Fruit fly (Drosophila melanogaster) whole organism: Measurements from ENCODE around the gene Trx2.

Experiments used
- CG8478 ChIP-seq: fragments of >200 bp; optimal IDR thresholded peaks from 2 replicates; lab custom pipeline; 2018; ENCODE audit warnings: inconsistent platforms
- Dll ChIP-seq: fragments of >200 bp; optimal IDR thresholded peaks from 2 replicates; lab custom pipeline; 2017
- EcR ChIP-seq, 2 experiments: fragments of >200 bp; optimal IDR thresholded peaks; 2 replicates each; lab custom pipeline; 2017; ENCODE audit warnings: missing biosample characterization in 2 of 2, missing genetic modification characterization in 2 of 2, missing genetic modification reagents in 2 of 2
- pan ChIP-seq: fragments of >200 bp; optimal IDR thresholded peaks from 2 replicates; lab custom pipeline; 2017
- psq ChIP-seq: fragments of >200 bp; optimal IDR thresholded peaks from 2 replicates; lab custom pipeline; 2017
- usp ChIP-seq: fragments of >200 bp; optimal IDR thresholded peaks from 2 replicates; lab custom pipeline; 2017; ENCODE audit warnings: missing biosample characterization, missing genetic modification characterization, mixed read lengths

Trx2 gene

dm6 chr2L:9609337-9609856 lies 3.6 kb upstream of the Trx2 start:
- TF ChIP-seq pan (lab: Kevin White, UChicago) (no peak), psq (lab: Kevin White, UChicago) (no peak), Dll (no peak)

DNA sequence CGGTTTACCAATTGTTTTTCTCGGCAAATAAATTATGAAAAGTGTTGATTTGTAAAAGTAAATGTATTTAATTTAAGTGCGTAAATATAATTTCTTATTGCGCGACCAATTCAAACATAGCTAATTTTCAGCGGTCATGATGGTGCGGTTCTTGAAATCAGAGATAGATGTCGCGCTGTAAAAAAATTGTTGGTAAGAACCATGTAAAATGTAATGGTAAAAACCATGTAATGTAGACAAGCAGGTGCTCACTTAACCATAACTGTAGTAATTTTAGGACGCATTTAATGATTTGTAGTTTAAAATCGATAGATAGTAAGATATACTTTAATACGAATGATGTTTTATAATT lies 336 bp upstream of the Trx2 start:
- TF ChIP-seq Dll: no peak
- no peak for TF ChIP-seq EcR (GFP tag; optimal IDR thresholded peaks at IDR 0.05; lab: Kevin White, UChicago)
- TF ChIP-seq psq (lab: Kevin White, UChicago): no peak
- TF ChIP-seq usp (GFP tag; lab: Kevin White, UChicago): no peak
- no peak for TF ChIP-seq pan (lab: Kevin White, UChicago)
- no peak for TF ChIP-seq CG8478 (lab: Kevin White, UChicago)

DNA sequence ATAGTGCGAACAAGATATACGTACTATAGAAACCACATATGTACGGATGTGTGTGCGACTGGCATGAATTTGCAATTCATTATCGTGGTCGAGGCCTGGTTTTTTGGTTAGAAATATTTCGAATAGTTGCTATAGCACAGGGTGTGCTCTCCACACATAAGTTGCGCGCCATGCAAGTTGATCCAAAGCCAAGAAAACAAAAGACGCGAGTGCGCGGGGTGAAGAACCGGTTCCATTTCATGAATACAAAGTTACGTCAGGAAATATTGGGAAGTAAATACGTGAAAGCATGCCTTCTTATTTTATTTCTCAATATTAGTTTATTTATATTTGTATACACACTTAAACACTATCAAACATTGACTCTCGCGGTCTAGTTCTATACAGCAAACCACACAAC lies 956 bp downstream of the Trx2 start:
- no peak for TF ChIP-seq Dll
- no peak for TF ChIP-seq psq (lab: Kevin White, UChicago)
- TF ChIP-seq CG8478 (lab: Kevin White, UChicago): no peak

- TF ChIP-seq Dll (no peak), CG8478 (lab: Kevin White, UChicago) (no peak), EcR (GFP tag; optimal IDR thresholded peaks at IDR 0.05; lab: Kevin White, UChicago) (no peak), pan (lab: Kevin White, UChicago) (no peak), psq (lab: Kevin White, UChicago) (no peak), usp (GFP tag; lab: Kevin White, UChicago) (no peak)
These were observed 1.8 kb downstream of the Trx2 start for dm6 chr2L:9614674-9615258.

DNA sequence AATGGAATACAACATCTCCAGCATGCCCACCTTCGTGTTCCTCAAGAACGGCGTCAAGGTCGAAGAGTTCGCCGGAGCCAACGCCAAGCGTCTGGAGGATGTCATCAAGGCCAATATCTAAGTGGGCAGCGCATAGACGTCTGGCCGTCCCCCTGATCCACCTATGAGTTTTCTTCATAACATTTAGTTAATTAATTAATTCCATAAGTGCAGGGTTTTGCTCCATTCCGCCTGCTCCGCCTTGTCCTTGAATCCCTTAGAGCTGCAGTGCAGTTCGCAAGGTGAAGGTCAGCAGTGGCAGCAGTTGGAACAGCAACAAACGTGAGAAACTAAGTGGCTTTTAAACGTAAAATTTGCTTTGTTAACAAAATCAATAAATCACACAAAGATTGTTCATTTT lies 2.6 kb downstream of the Trx2 start:
- TF ChIP-seq psq (lab: Kevin White, UChicago): no peak
- no peak for TF ChIP-seq EcR (GFP tag; optimal IDR thresholded peaks at IDR 0.05; lab: Kevin White, UChicago)
- no peak for TF ChIP-seq CG8478 (lab: Kevin White, UChicago)
- TF ChIP-seq Dll: no peak
- TF ChIP-seq usp (GFP tag; lab: Kevin White, UChicago): no peak
- no peak for TF ChIP-seq pan (lab: Kevin White, UChicago)

DNA sequence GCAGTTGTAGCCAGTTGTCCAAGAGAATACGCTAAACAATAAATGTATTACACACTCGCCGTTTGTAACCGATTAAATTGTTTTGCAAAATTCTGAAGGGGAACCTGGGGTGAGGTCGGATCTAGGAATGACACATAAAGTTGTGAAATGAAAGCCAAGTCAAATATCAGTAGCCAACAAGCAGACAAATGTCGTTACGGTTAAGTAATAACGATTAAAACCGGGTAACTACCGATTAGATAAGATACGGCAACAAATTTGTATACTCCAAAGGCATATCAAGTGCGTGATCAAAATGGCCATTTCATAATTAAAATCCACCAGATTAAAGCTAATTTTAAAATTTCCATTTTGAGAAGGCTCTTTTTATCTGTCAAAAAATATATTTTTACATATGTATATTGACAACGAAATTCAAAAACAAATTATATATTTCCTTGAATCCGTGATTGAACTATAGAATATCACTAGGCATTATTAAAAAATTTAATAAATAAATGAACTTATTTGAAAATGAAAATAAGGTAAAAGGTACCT lies 3.1 kb downstream of the Trx2 start, which contains the start of gene GlcAT-S:
Gene GlcAT-S, plus strand, starts transcription at position 487 of the 537 bp plus-strand sequence.
- no peak for TF ChIP-seq CG8478 (lab: Kevin White, UChicago)
- no peak for TF ChIP-seq psq (lab: Kevin White, UChicago)
- TF ChIP-seq pan (lab: Kevin White, UChicago): no peak
- no peak for TF ChIP-seq EcR (GFP tag; optimal IDR thresholded peaks at IDR 0.05; lab: Kevin White, UChicago)
- no peak for TF ChIP-seq Dll
- no peak for TF ChIP-seq usp (GFP tag; lab: Kevin White, UChicago)

DNA sequence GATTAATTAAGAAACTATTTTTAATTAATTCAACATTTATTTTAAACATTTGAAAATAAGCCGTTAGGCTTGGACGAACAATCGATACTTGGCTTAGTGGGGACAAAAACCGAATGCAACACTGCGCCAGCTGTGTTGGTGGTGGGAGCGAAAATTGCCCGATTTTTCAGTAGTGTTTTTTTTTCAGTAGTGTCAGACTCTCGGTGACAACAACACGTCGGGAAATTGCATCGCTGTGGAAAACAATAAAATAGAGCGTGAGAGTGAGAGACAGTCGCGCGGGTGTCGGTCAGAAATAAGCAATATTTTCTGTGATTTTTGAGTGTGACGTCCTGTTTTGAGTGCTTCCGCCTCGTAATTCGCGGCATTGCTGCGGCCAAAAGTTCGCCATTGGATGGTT lies 3.7 kb downstream of the Trx2 start:
- no peak for TF ChIP-seq pan (lab: Kevin White, UChicago)
- no peak for TF ChIP-seq EcR (GFP tag; optimal IDR thresholded peaks at IDR 0.05; lab: Kevin White, UChicago)
- TF ChIP-seq CG8478 (lab: Kevin White, UChicago): no peak
- no peak for TF ChIP-seq psq (lab: Kevin White, UChicago)
- TF ChIP-seq Dll: no peak
- TF ChIP-seq usp (GFP tag; lab: Kevin White, UChicago): no peak

DNA sequence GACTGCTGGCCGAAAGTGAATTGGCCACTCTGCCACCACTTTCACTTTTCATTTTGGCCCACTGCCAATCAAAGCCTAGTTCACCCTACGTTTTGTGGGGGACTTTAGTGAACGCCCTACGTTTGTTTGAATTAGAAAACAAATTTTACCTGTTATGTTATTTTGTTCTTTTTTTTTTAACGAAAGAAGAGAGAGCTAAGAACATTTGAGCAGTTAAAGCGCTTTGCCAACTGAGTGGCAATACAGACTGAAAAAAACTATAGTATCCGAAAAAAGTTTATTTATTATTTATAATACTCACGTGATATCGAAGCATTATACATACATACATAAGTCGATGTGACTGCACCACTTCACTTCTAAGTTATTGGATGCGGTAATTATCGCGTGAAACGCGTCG lies 4.9 kb downstream of the Trx2 start:
- TF ChIP-seq pan (lab: Kevin White, UChicago) (no peak), psq (lab: Kevin White, UChicago) (no peak), usp (GFP tag; lab: Kevin White, UChicago) (no peak), CG8478 (lab: Kevin White, UChicago) (no peak), EcR (GFP tag; optimal IDR thresholded peaks at IDR 0.05; lab: Kevin White, UChicago) (no peak), Dll (no peak)

dm6 chr2L:9618871-9619270 lies 5.9 kb downstream of the Trx2 start:
- TF ChIP-seq usp (GFP tag; lab: Kevin White, UChicago): no peak
- TF ChIP-seq EcR (GFP tag; optimal IDR thresholded peaks at IDR 0.05; lab: Kevin White, UChicago): no peak
- TF ChIP-seq Dll: no peak
- TF ChIP-seq psq (lab: Kevin White, UChicago): no peak
- TF ChIP-seq CG8478 (lab: Kevin White, UChicago): no peak
- TF ChIP-seq pan (lab: Kevin White, UChicago): no peak

dm6 chr2L:9619925-9620324 lies 7.0 kb downstream of the Trx2 start:
- TF ChIP-seq usp (GFP tag; lab: Kevin White, UChicago): no peak

dm6 chr2L:9625185-9625584 lies 12.2 kb downstream of the Trx2 start, which contains the start of gene CG31882:
Gene CG31882, minus strand, starts transcription at chr2L:9625285.
- TF ChIP-seq EcR (GFP tag; optimal IDR thresholded peaks at IDR 0.05; lab: Kevin White, UChicago): no peak

DNA sequence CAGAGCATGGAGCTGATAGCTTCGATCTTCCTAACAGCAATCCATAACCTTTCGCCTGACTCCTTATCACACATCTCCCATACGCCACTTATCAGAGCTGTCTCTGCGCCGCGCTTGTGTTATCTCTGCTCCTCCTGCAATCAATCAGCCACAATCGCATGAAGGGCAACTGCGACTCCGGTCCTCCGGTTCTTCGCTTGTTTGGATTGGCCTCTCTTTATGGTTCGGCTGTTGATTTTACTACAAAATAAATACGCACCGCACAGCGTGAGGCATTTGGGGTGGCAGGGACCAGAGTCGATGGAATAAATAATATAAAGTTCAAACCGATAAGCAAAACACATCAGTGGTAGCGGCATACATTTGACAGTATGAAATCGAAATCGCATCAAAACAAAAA lies 20.1 kb downstream of the Trx2 start:
- TF ChIP-seq Dll: no peak
- no peak for TF ChIP-seq pan (lab: Kevin White, UChicago)
- no peak for TF ChIP-seq EcR (GFP tag; optimal IDR thresholded peaks at IDR 0.05; lab: Kevin White, UChicago)
- no peak for TF ChIP-seq psq (lab: Kevin White, UChicago)
- TF ChIP-seq usp (GFP tag; lab: Kevin White, UChicago): no peak
- no peak for TF ChIP-seq CG8478 (lab: Kevin White, UChicago)
